Fruit fly (Drosophila melanogaster) whole organism, wandering third instar larva: ENCODE data around the gene gNacalpha.
A peak's percentile ranks its signal among the peaks of the same experiment; 100 is the strongest.

Experiments
- Abd-B ChIP-seq: fragments of >200 bp; optimal IDR thresholded peaks from 2 replicates; lab custom pipeline; 2017; ENCODE audit warnings: missing biosample characterization, missing genetic modification characterization
- CG32264 ChIP-seq: fragments of 200-800 bp; sonication (Bioruptor generic); optimal IDR thresholded peaks from 2 replicates; lab custom pipeline; 2016; ENCODE audit warnings: missing biosample characterization, missing genetic modification characterization
- CG9705 ChIP-seq: fragments of 200-800 bp; sonication (Bioruptor generic); optimal IDR thresholded peaks from 2 replicates; lab custom pipeline; 2018; ENCODE audit warnings: missing biosample characterization, mild to moderate bottlenecking, missing genetic modification characterization
- CrebA ChIP-seq: fragments of 200-800 bp; sonication (Bioruptor generic); optimal IDR thresholded peaks from 2 replicates; lab custom pipeline; 2016; ENCODE audit warnings: missing biosample characterization, mild to moderate bottlenecking, missing genetic modification characterization, borderline replicate concordance
- Dfd ChIP-seq: fragments of >200 bp; optimal IDR thresholded peaks from 2 replicates; lab custom pipeline; 2017; ENCODE audit warnings: missing biosample characterization, missing genetic modification characterization
- GATAd ChIP-seq: sonication (Bioruptor generic); optimal IDR thresholded peaks from 2 replicates; lab custom pipeline; 2016; ENCODE audit warnings: missing biosample characterization, missing genetic modification characterization
- HLH106 ChIP-seq: fragments of 200-800 bp; optimal IDR thresholded peaks from 3 replicates; lab custom pipeline; 2019; ENCODE audit warnings: missing biosample characterization, mild to moderate bottlenecking, missing genetic modification characterization, moderate library complexity
- Hr83 ChIP-seq: fragments of 200-300 bp; sonication (Bioruptor generic); optimal IDR thresholded peaks from 2 replicates; lab custom pipeline; 2016; ENCODE audit warnings: missing biosample characterization, mild to moderate bottlenecking, missing genetic modification characterization, moderate library complexity; ENCODE audit not compliant: poor library complexity, severe bottlenecking
- Mio ChIP-seq: sonication (Bioruptor generic); optimal IDR thresholded peaks from 2 replicates; lab custom pipeline; 2016; ENCODE audit warnings: missing biosample characterization, missing genetic modification characterization
- Myc ChIP-seq: fragments of >200 bp; optimal IDR thresholded peaks from 2 replicates; lab custom pipeline; 2017
- N ChIP-seq: fragments of >200 bp; optimal IDR thresholded peaks from 2 replicates; lab custom pipeline; 2018; ENCODE audit warnings: missing biosample characterization, missing external identifiers, missing genetic modification characterization
- OdsH ChIP-seq: fragments of 200-800 bp; sonication (Bioruptor generic); optimal IDR thresholded peaks from 2 replicates; lab custom pipeline; 2016; ENCODE audit warnings: missing biosample characterization, mild to moderate bottlenecking, missing genetic modification characterization
- Sp1 ChIP-seq: fragments of 200-800 bp; sonication (Bioruptor generic); optimal IDR thresholded peaks from 3 replicates; lab custom pipeline; 2019; ENCODE audit warnings: missing biosample characterization, mild to moderate bottlenecking, missing genetic modification characterization, moderate library complexity
- Vsx2 ChIP-seq: fragments of 200-300, 225-300 bp; sonication (Bioruptor generic); optimal IDR thresholded peaks from 2 replicates; lab custom pipeline; 2018; ENCODE audit warnings: missing biosample characterization, missing genetic modification characterization; ENCODE audit not compliant: partially characterized antibody
- dl ChIP-seq, 2 experiments: fragments of 175-275, 200-275 bp in 1 of 2; fragments of 200-275 bp in 1 of 2; sonication (Bioruptor generic); optimal IDR thresholded peaks; lab custom pipeline; 2018; ENCODE audit warnings: mild to moderate bottlenecking in 2 of 2, missing biosample characterization in 2 of 2, missing genetic modification characterization in 2 of 2, moderate library complexity in 2 of 2; ENCODE audit not compliant: partially characterized antibody in 2 of 2, insufficient read depth in 1 of 2
- foxo ChIP-seq, 2 experiments: fragments of 200-800 bp; sonication (Bioruptor generic); optimal IDR thresholded peaks; 2 replicates in 1 of 2; 3 replicates in 1 of 2; lab custom pipeline; 2016 to 2017; ENCODE audit warnings: missing biosample characterization in 2 of 2, missing genetic modification characterization in 2 of 2
- h ChIP-seq: fragments of 200-800 bp; sonication (Bioruptor generic); optimal IDR thresholded peaks from 3 replicates; lab custom pipeline; 2016; ENCODE audit warnings: missing biosample characterization, mild to moderate bottlenecking, missing genetic modification characterization
- jim ChIP-seq: fragments of 175-275, 200-325 bp; sonication (Bioruptor generic); optimal IDR thresholded peaks from 2 replicates; lab custom pipeline; 2016; ENCODE audit warnings: missing biosample characterization, mild to moderate bottlenecking, missing genetic modification characterization
- pan ChIP-seq: fragments of >200 bp; optimal IDR thresholded peaks from 2 replicates; lab custom pipeline; 2017
- psq ChIP-seq: fragments of 200-800 bp; sonication (Bioruptor generic); optimal IDR thresholded peaks from 3 replicates; lab custom pipeline; 2017; ENCODE audit warnings: missing biosample characterization, mild to moderate bottlenecking, missing genetic modification characterization, moderate library complexity
- rgr ChIP-seq: fragments of 200-800 bp; sonication (Bioruptor generic); optimal IDR thresholded peaks from 3 replicates; lab custom pipeline; 2016; ENCODE audit warnings: missing biosample characterization, mild to moderate bottlenecking, missing genetic modification characterization
- sage ChIP-seq: fragments of 200-800 bp; sonication (Bioruptor generic); optimal IDR thresholded peaks from 2 replicates; lab custom pipeline; 2016; ENCODE audit warnings: missing biosample characterization, mild to moderate bottlenecking, missing genetic modification characterization
- sv ChIP-seq: fragments of 200-800 bp; sonication (Bioruptor generic); optimal IDR thresholded peaks from 3 replicates; lab custom pipeline; 2016; ENCODE audit warnings: missing biosample characterization, missing genetic modification characterization

Gene gNacalpha

DNA sequence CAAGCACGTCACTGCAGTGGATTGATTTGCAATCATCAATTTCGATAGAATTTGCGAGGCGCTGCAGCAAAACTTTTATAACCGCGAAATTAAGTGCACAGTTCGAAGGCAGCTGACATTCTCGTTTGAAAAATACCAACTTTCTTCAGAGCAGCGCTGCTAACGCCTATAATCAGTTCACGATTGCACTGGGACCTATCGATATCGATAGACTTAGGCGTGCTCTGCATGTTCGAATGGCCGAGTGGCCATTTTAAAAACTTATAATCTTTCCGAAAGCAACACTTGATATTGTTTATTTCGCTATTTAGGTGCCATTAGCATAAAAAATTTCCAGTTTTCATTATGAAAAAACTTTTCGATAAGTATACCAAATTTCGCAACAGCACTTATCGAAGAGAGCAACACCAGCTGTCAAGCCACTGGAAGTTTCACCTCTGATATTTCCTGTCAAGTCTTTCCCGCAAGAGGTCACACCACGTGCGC, at the start of gene gNacalpha:
Gene gNacalpha (plus strand): TSS at position 436 of the 486 bp plus-strand sequence.
- TF ChIP-seq CrebA (GFP tag; lab: Kevin White, UChicago) (no peak), CG9705 (GFP tag; lab: Kevin White, UChicago) (no peak), Sp1 (GFP tag; lab: Kevin White, UChicago) (no peak), Abd-B (GFP tag; lab: Kevin White, UChicago) (no peak), rgr (GFP tag; lab: Kevin White, UChicago) (no peak)

- TF ChIP-seq Myc (peak; percentile 87), jim (GFP tag; lab: Kevin White, UChicago) (no peak)
Measured at dm6 chr2L:1006516-1006915, 30.5 kb upstream of the gNacalpha start.

DNA sequence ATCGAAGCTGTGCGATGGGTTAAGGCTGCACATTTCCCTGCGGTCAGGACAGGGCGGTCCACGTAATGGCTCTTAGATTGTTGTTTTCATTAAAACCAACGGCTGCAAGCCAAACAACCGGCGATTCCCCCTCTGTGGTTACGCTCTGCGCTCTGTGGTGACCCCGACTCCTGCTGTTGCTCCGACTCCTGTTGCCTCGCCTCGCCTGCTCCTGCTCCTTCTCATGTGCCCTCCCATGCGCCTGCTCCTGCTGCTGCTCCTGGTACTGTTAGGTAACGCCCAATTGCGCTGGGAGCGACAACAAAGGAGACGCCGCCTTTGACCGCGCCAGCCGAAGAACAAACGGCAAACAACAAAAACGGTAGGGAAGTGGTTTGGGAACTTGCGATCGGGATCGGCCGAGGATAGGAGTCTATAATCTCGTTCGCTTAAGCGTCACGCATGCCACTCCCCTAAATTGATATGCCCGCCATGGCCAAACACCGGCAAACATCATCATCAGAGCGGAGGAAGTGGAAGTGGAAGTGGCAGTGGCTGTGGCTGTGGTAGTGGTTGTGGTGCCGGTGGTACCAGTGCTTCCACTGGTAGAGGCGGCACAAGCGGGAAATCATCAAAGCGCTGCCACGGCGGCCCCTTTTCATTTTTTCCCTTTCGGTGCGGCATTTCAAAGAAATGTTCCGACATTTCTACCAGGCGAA, 29.8 kb upstream of the gNacalpha start:
- TF ChIP-seq sage (GFP tag; lab: Kevin White, UChicago) = no peak
- no peak for TF ChIP-seq Vsx2 (GFP tag; lab: Kevin White, UChicago)
- no peak for TF ChIP-seq CG32264 (GFP tag; lab: Kevin White, UChicago)
- no peak for TF ChIP-seq h
- no peak for TF ChIP-seq dl (GFP tag; optimal IDR thresholded peaks at IDR 0.05; lab: Kevin White, UChicago; ENCODE audit: insufficient read depth in 1 of 2, partially characterized antibody in 2 of 2)

DNA sequence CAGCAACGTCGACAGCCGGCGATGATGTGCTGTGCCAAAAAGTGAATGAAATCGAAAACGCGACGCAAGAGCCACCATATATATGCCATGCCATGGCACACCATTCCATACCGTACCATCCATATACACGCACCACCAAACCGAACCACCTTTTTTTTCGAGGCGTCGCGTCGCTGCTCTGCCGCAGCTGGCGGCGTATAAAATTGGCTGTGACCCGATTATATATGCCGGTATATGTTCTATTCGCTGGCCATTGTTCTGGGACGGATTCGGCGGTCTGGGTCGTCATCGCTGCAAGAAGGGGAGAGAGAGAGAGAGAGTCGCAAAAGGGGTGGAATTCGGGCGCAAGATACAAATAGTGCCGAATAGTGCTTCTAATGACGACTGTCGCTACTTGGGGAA, 29.2 kb upstream of the gNacalpha start:
- TF ChIP-seq Hr83 (GFP tag; lab: Kevin White, UChicago) (no peak), N (GFP tag; lab: Kevin White, UChicago) (no peak), OdsH (GFP tag; lab: Kevin White, UChicago) (no peak), pan (lab: Kevin White, UChicago) (no peak)

DNA sequence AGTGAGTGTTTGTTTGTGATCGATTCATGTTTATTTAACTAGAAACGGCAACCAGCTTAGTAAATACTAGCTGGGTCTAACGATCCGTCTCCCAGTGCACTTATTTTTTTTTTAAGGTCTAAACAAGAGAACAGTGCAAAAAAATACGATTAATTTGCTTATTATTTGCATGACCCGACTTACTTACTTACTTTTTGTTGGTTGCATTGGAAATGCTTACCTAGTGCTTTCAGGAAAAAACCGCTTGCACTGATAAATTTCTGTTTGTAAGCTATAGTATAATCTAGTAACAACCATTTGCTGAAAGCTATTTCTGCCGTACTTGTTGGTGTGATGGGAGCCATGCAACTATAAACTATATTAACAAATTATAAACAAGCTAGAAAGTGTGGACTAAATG, 28.1 kb upstream of the gNacalpha start:
- TF ChIP-seq OdsH (GFP tag; lab: Kevin White, UChicago) = no peak
- TF ChIP-seq Mio = no peak
- TF ChIP-seq GATAd = no peak
- TF ChIP-seq Abd-B (GFP tag; lab: Kevin White, UChicago) = no peak
- no peak for TF ChIP-seq psq (GFP tag; lab: Kevin White, UChicago)
- no peak for TF ChIP-seq h
- TF ChIP-seq CrebA (GFP tag; lab: Kevin White, UChicago) = no peak
- TF ChIP-seq sage (GFP tag; lab: Kevin White, UChicago) = no peak

dm6 chr2L:1026797-1027196, 10.2 kb upstream of the gNacalpha start, which contains the start of gene CG4375:
TSS of gene CG4375 (minus strand) at chr2L:1026897.
- TF ChIP-seq Dfd (GFP tag; lab: Kevin White, UChicago) (no peak), sv (GFP tag; lab: Kevin White, UChicago) (no peak), GATAd (no peak), psq (GFP tag; lab: Kevin White, UChicago) (no peak), HLH106 (tag; lab: Kevin White, UChicago) (no peak), foxo (GFP tag; optimal IDR thresholded peaks at IDR 0.05; lab: Kevin White, UChicago) (no peak)

- TF ChIP-seq jim (GFP tag; lab: Kevin White, UChicago) (no peak), Dfd (GFP tag; lab: Kevin White, UChicago) (no peak), CG32264 (GFP tag; lab: Kevin White, UChicago) (no peak), CrebA (GFP tag; lab: Kevin White, UChicago) (no peak), Sp1 (GFP tag; lab: Kevin White, UChicago) (no peak)
Measured at dm6 chr2L:1043195-1043990, 6.3 kb downstream of the gNacalpha start.
